Worm (Caenorhabditis elegans) whole organism, L2 larva: ENCODE data around the gene rmd-1.

Source experiments
- gmeb-1 ChIP-seq: fragments of 150-350 bp; optimal IDR thresholded peaks from 2 replicates; lab custom pipeline; 2014; ENCODE audit warnings: missing biosample characterization, missing genetic modification characterization
- mbf-1 ChIP-seq: sonication (generic microtip); optimal IDR thresholded peaks from 2 replicates; lab custom pipeline; 2017; ENCODE audit warnings: missing biosample characterization, missing genetic modification characterization
- nhr-129 ChIP-seq: fragments of 150-350 bp; optimal IDR thresholded peaks from 2 replicates; lab custom pipeline; 2014; ENCODE audit warnings: missing biosample characterization, missing genetic modification characterization
- peb-1 ChIP-seq: fragments of 150-350 bp; optimal IDR thresholded peaks from 2 replicates; lab custom pipeline; 2014; ENCODE audit warnings: missing biosample characterization, missing genetic modification characterization
- snpc-4 ChIP-seq: fragments of 150-350 bp; optimal IDR thresholded peaks from 2 replicates; lab custom pipeline; 2014; ENCODE audit warnings: missing biosample characterization, missing genetic modification characterization
- zag-1 ChIP-seq: fragments of 150-350 bp; optimal IDR thresholded peaks from 2 replicates; lab custom pipeline; 2014; ENCODE audit warnings: missing biosample characterization, missing genetic modification characterization

DNA sequence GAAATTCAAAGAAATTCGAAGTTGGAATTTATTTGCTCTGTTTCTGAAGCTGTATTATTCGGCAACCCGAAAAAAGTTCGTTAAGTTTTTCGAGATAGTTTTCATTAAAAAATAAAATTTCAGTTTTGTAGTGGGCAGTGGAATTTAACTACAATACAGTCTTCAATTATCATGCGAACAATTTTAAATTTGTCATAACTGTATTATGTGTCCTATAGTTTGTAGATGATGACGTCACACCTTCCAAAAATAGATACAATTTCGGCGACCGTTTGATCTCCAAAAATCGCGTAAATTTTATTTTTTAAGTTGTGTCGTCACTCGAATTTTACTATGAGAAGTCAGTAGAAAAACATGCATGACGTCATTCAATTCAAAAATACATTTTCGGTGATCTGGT, 45.7 kb upstream of the rmd-1 start:
- TF ChIP-seq nhr-129 (no peak), gmeb-1 (no peak), zag-1 (tag; lab: Kevin White, UChicago) (no peak), peb-1 (tag; lab: Kevin White, UChicago) (no peak), snpc-4 (tag; lab: Kevin White, UChicago) (no peak), mbf-1 (tag; lab: Kevin White, UChicago) (no peak)
